Worm (Caenorhabditis elegans): ENCODE measurements around the gene eor-2.

The eor-2 gene

ce11 chrX:14636712-14637111 is 33.9 kb downstream of the eor-2 start (continued):
- TF ChIP-seq dpl-1 (GFP tag; optimal IDR thresholded peaks at IDR 0.05): no peak
- peak; percentile 86 for TF ChIP-seq set-16 (GFP tag; IDR thresholded peaks at IDR 0.05)
- no peak for TF ChIP-seq ces-1 (GFP tag; optimal IDR thresholded peaks at IDR 0.05)
- peak; percentile 93 for TF ChIP-seq aha-1 (tag)
- TF ChIP-seq dmd-6 (GFP tag; IDR thresholded peaks at IDR 0.05): 0 out of 2 replicates have a peak, but pooled peaks have one; percentile 14
- no peak for TF ChIP-seq nhr-111 (GFP tag; optimal IDR thresholded peaks at IDR 0.05)
- TF ChIP-seq jun-1 (tag; optimal IDR thresholded peaks at IDR 0.05): no peak
- no peak for TF ChIP-seq nhr-10 (tag; optimal IDR thresholded peaks at IDR 0.05)
- TF ChIP-seq php-3 (GFP tag; IDR thresholded peaks at IDR 0.05): no peak

- TF ChIP-seq snpc-4 (tag; optimal IDR thresholded peaks at IDR 0.05) (peak; percentile 26), D1046.2 (GFP tag; IDR thresholded peaks at IDR 0.05) (0 out of 2 replicates have a peak, but pooled peaks have one; percentile 30), egl-43 (GFP tag; IDR thresholded peaks at IDR 0.05) (0 out of 2 replicates have a peak, but pooled peaks have one; percentile 48), php-3 (GFP tag; IDR thresholded peaks at IDR 0.05) (no peak)
Observed at ce11 chrX:14637445-14637844, 34.6 kb downstream of the eor-2 start.

- TF ChIP-seq Y5F2A.4 (GFP tag; optimal IDR thresholded peaks at IDR 0.05) (no peak), jun-1 (tag; optimal IDR thresholded peaks at IDR 0.05) (no peak), mep-1 (tag; optimal IDR thresholded peaks at IDR 0.05) (peak; percentile 71), skn-1 (tag; optimal IDR thresholded peaks at IDR 0.05) (no peak), pha-4 (GFP tag; IDR thresholded peaks at IDR 0.05) (no peak), pha-4 (tag; optimal IDR thresholded peaks at IDR 0.05) (no peak), daf-8 (GFP tag; IDR thresholded peaks at IDR 0.05) (no peak), ztf-11 (tag; optimal IDR thresholded peaks at IDR 0.05) (no peak), fkh-10 (GFP tag; optimal IDR thresholded peaks at IDR 0.05) (peak; percentile 90), pqm-1 (tag; optimal IDR thresholded peaks at IDR 0.05) (no peak), ceh-32 (tag; optimal IDR thresholded peaks at IDR 0.05; ENCODE audit: poor library complexity) (no peak), spr-1 (tag; optimal IDR thresholded peaks at IDR 0.05) (no peak), ceh-44 (GFP tag; IDR thresholded peaks at IDR 0.05) (no peak), nhr-48 (tag; optimal IDR thresholded peaks at IDR 0.05) (no peak), egl-27 (tag; optimal IDR thresholded peaks at IDR 0.05) (no peak), tag-97 (GFP tag; IDR thresholded peaks at IDR 0.05) (no peak), nhr-102 (tag; optimal IDR thresholded peaks at IDR 0.05) (no peak), nhr-41 (GFP tag; IDR thresholded peaks at IDR 0.05) (no peak), dmd-9 (GFP tag; IDR thresholded peaks at IDR 0.05) (no peak), hmg-1.1 (GFP tag; IDR thresholded peaks at IDR 0.05) (peak; percentile 64), zfp-2 (tag; optimal IDR thresholded peaks at IDR 0.05) (no peak), lin-38 (GFP tag; IDR thresholded peaks at IDR 0.05) (no peak), F49E8.2 (tag; optimal IDR thresholded peaks at IDR 0.05; ENCODE audit: borderline replicate concordance) (no peak), vab-7 (GFP tag; IDR thresholded peaks at IDR 0.05) (no peak), nhr-25 (tag; optimal IDR thresholded peaks at IDR 0.05; ENCODE audit: borderline replicate concordance, insufficient read depth) (no peak), daf-12 (tag; optimal IDR thresholded peaks at IDR 0.05) (no peak), F37D6.2 (tag; optimal IDR thresholded peaks at IDR 0.05) (peak; percentile 58), ZK546.5 (tag; optimal IDR thresholded peaks at IDR 0.05) (no peak), ztf-7 (tag; optimal IDR thresholded peaks at IDR 0.05) (no peak), lir-3 (tag; optimal IDR thresholded peaks at IDR 0.05) (no peak), ces-1 (GFP tag; optimal IDR thresholded peaks at IDR 0.05) (no peak), lin-39 (tag; optimal IDR thresholded peaks at IDR 0.05) (no peak), R02D3.7 (tag; optimal IDR thresholded peaks at IDR 0.05) (no peak), nhr-11 (tag; optimal IDR thresholded peaks at IDR 0.05) (peak; percentile 17), unc-62 (GFP tag; optimal IDR thresholded peaks at IDR 0.05 in 1 of 2) (no peak), unc-62 (tag; optimal IDR thresholded peaks at IDR 0.05) (no peak), T26A8.4 (GFP tag; IDR thresholded peaks at IDR 0.05) (no peak), dmd-6 (GFP tag; IDR thresholded peaks at IDR 0.05) (0 out of 2 replicates have a peak, but pooled peaks have one; percentile 8), dmd-8 (GFP tag; IDR thresholded peaks at IDR 0.05) (no peak), attf-4 (tag; optimal IDR thresholded peaks at IDR 0.05) (no peak), lsy-2 (tag; optimal IDR thresholded peaks at IDR 0.05) (peak in 1 of 2 experiments; percentile 46)
Observed at ce11 chrX:14639941-14640340, 37.1 kb downstream of the eor-2 start.
